Worm (Caenorhabditis elegans) whole organism, L4 larva: Measurements from ENCODE around the gene K10G4.5.

Experiments
- R02D3.7 ChIP-seq: fragments of 150-350 bp; sonication (generic microtip); optimal IDR thresholded peaks from 3 replicates; lab custom pipeline; 2014; ENCODE audit warnings: missing biosample characterization, missing genetic modification characterization
- ceh-44 ChIP-seq: fragments of 200-800 bp; sonication (Bioruptor generic); IDR thresholded peaks from 2 replicates; pipeline ENCODE4 v1.3.6; 2022; ENCODE audit warnings: missing genetic modification reagents, missing genetic modification characterization, missing compliant biosample characterization
- nhr-6 ChIP-seq: fragments of 150-350 bp; optimal IDR thresholded peaks from 2 replicates; lab custom pipeline; 2014; ENCODE audit warnings: missing biosample characterization, missing genetic modification characterization
- pqm-1 ChIP-seq: sonication (generic microtip); optimal IDR thresholded peaks from 2 replicates; lab custom pipeline; 2017; ENCODE audit warnings: missing biosample characterization, missing genetic modification characterization
- snpc-4 ChIP-seq: fragments of 150-350 bp; optimal IDR thresholded peaks from 2 replicates; lab custom pipeline; 2014; ENCODE audit warnings: missing biosample characterization, missing genetic modification characterization
- zag-1 ChIP-seq: fragments of 150-350 bp; optimal IDR thresholded peaks from 2 replicates; lab custom pipeline; 2014; ENCODE audit warnings: missing biosample characterization, missing genetic modification characterization

DNA sequence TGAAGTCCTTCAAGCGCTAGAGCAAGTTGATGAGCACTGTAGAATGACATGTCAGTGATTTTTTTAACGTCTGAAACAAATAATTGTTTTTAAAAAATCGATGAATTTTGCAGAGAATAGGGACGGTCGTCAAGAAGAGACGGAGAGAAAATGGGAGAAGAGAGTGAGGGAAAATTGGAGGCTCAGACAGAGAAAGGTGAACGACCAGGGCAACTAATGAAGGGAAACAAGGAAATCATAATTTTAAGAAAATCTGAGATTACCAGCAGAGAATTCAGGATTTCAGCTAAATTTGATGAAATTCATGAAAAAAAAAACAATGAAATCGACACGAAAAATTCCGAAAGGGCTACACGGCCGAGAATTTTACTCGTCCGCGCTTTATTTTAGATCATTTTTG lies 13.8 kb upstream of the K10G4.5 start, which contains the start of gene F31E9.6:
- TF ChIP-seq zag-1 (tag; lab: Kevin White, UChicago) (no peak), nhr-6 (tag; lab: Kevin White, UChicago) (no peak), pqm-1 (tag; lab: Kevin White, UChicago) (no peak), R02D3.7 (tag; lab: Kevin White, UChicago) (no peak), snpc-4 (tag; lab: Kevin White, UChicago) (no peak), ceh-44 (GFP tag; lab: Robert Waterston, UW) (no peak)
